Fruit fly (Drosophila melanogaster) whole organism, embryonic: ENCODE results near the gene CG9117.
A peak's percentile ranks its signal among the peaks of the same experiment; 100 is the strongest.

Source experiments
- CG12155 ChIP-seq: fragments of 200-800 bp; sonication (Bioruptor generic); optimal IDR thresholded peaks from 3 replicates; lab custom pipeline; 2016; ENCODE audit warnings: missing biosample characterization, missing genetic modification characterization
- CG12391 ChIP-seq: fragments of 200-800 bp; sonication (Bioruptor generic); optimal IDR thresholded peaks from 3 replicates; lab custom pipeline; 2018; ENCODE audit warnings: missing biosample characterization, mild to moderate bottlenecking, missing genetic modification characterization, moderate library complexity
- CG12744 ChIP-seq: fragments of 200-800 bp; sonication (Bioruptor generic); optimal IDR thresholded peaks from 2 replicates; lab custom pipeline; 2016; ENCODE audit warnings: missing biosample characterization, missing genetic modification characterization
- CG12769 ChIP-seq: fragments of 200-800 bp; sonication (Bioruptor generic); optimal IDR thresholded peaks from 2 replicates; lab custom pipeline; 2019; ENCODE audit warnings: missing biosample characterization, mild to moderate bottlenecking, missing genetic modification characterization, moderate library complexity
- CG13894 ChIP-seq: fragments of 200-800 bp; sonication (Bioruptor generic); optimal IDR thresholded peaks from 3 replicates; lab custom pipeline; 2018; ENCODE audit warnings: missing biosample characterization, mild to moderate bottlenecking, missing genetic modification characterization, moderate library complexity
- CG18262 ChIP-seq: fragments of 200-800 bp; optimal IDR thresholded peaks from 3 replicates; lab custom pipeline; 2019; ENCODE audit warnings: missing biosample characterization, mild to moderate bottlenecking, missing genetic modification characterization, moderate library complexity
- CG18764 ChIP-seq: fragments of 200-800 bp; sonication (Bioruptor generic); optimal IDR thresholded peaks from 3 replicates; lab custom pipeline; 2016; ENCODE audit warnings: missing biosample characterization, missing genetic modification characterization
- CG2202 ChIP-seq: fragments of 200-800 bp; sonication (Bioruptor generic); optimal IDR thresholded peaks from 2 replicates; lab custom pipeline; 2018; ENCODE audit warnings: missing biosample characterization, mild to moderate bottlenecking, missing genetic modification characterization
- CG2875 ChIP-seq: fragments of 200-800 bp; sonication (Bioruptor generic); optimal IDR thresholded peaks from 2 replicates; lab custom pipeline; 2017; ENCODE audit warnings: missing biosample characterization, mild to moderate bottlenecking, missing genetic modification characterization, missing genetic modification reagents
- CG3163 ChIP-seq: fragments of 200-800 bp; sonication (Bioruptor generic); optimal IDR thresholded peaks from 3 replicates; lab custom pipeline; 2016; ENCODE audit warnings: missing biosample characterization, missing genetic modification characterization
- CG3726 ChIP-seq: fragments of 200-800 bp; sonication (Bioruptor generic); IDR thresholded peaks from 3 replicates; pipeline ENCODE4, ENCODE4 v1.3.6; 2022; ENCODE audit warnings: missing biosample characterization, missing genetic modification characterization
- CG5953 ChIP-seq: fragments of 200-800 bp; sonication (Bioruptor generic); IDR thresholded peaks from 2 replicates; pipeline ENCODE4 v1.3.6; 2022; ENCODE audit warnings: missing biosample characterization, missing genetic modification characterization
- CG6765 ChIP-seq: fragments of 200-800 bp; sonication (Bioruptor generic); optimal IDR thresholded peaks from 3 replicates; lab custom pipeline; 2017; ENCODE audit warnings: missing biosample characterization, mild to moderate bottlenecking, missing genetic modification characterization
- CG7745 ChIP-seq: fragments of 200-800 bp; sonication (Bioruptor generic); optimal IDR thresholded peaks from 2 replicates; lab custom pipeline; 2018; ENCODE audit warnings: missing biosample characterization, mild to moderate bottlenecking, missing genetic modification characterization, moderate library complexity
- CG9817 ChIP-seq: fragments of 200-800 bp; sonication (Bioruptor generic); optimal IDR thresholded peaks from 2 replicates; lab custom pipeline; 2018; ENCODE audit warnings: missing biosample characterization, mild to moderate bottlenecking, missing genetic modification characterization, moderate library complexity
- CG9932 ChIP-seq: fragments of 200-800 bp; sonication (Bioruptor generic); IDR thresholded peaks from 2 replicates; pipeline ENCODE4 v1.3.6; 2022; ENCODE audit warnings: missing biosample characterization, missing genetic modification characterization
- Chrac-16 ChIP-seq: fragments of 200-800 bp; sonication (Bioruptor generic); optimal IDR thresholded peaks from 3 replicates; lab custom pipeline; 2016; ENCODE audit warnings: missing biosample characterization, missing genetic modification characterization
- Dad ChIP-seq: fragments of 200-800 bp; sonication (Bioruptor generic); optimal IDR thresholded peaks from 3 replicates; lab custom pipeline; 2016; ENCODE audit warnings: missing biosample characterization, missing genetic modification characterization
- Dip3 ChIP-seq: fragments of 200-800 bp; sonication (Bioruptor generic); optimal IDR thresholded peaks from 3 replicates; lab custom pipeline; 2016; ENCODE audit warnings: missing biosample characterization, missing genetic modification characterization
- HmgZ ChIP-seq: fragments of 200-800 bp; sonication (Bioruptor generic); optimal IDR thresholded peaks from 2 replicates; lab custom pipeline; 2018; ENCODE audit warnings: missing biosample characterization, mild to moderate bottlenecking, missing genetic modification characterization
- Hr39 ChIP-seq: fragments of >200 bp; optimal IDR thresholded peaks from 2 replicates; lab custom pipeline; 2017
- Hr51 ChIP-seq, 2 experiments: fragments of 200-800 bp; sonication (Bioruptor generic); optimal IDR thresholded peaks; 2 replicates in 1 of 2; 3 replicates in 1 of 2; lab custom pipeline; 2016 to 2018; ENCODE audit warnings: missing biosample characterization in 2 of 2, missing genetic modification characterization in 2 of 2, mild to moderate bottlenecking in 1 of 2, moderate library complexity in 1 of 2
- MBD-R2 ChIP-seq: fragments of 200-800 bp; sonication (Bioruptor generic); IDR thresholded peaks from 2 replicates; pipeline ENCODE4 v1.3.6; 2022; ENCODE audit warnings: missing biosample characterization, missing genetic modification characterization
- Med ChIP-seq: fragments of 200-800 bp; sonication (Bioruptor generic); peaks from one replicate; lab custom pipeline; 2016; ENCODE audit warnings: missing biosample characterization, missing genetic modification characterization, mild to moderate bottlenecking, inconsistent platforms, moderate library complexity
- Opbp ChIP-seq: fragments of 200-800 bp; sonication (Bioruptor generic); IDR thresholded peaks from 3 replicates; pipeline ENCODE4 v1.3.6; 2022; ENCODE audit warnings: missing biosample characterization, missing genetic modification characterization; ENCODE audit not compliant: partially characterized antibody
- Optix ChIP-seq: fragments of 200-800 bp; sonication (Bioruptor generic); IDR thresholded peaks from 3 replicates; pipeline ENCODE4 v1.3.6; 2022; ENCODE audit warnings: missing biosample characterization, missing genetic modification characterization
- Six4 ChIP-seq: fragments of 200-800 bp; sonication (Bioruptor generic); optimal IDR thresholded peaks from 2 replicates; lab custom pipeline; 2016; ENCODE audit warnings: missing biosample characterization, missing genetic modification characterization
- Ssrp ChIP-seq: fragments of 200-800 bp; sonication (Bioruptor generic); optimal IDR thresholded peaks from 2 replicates; lab custom pipeline; 2018; ENCODE audit warnings: missing biosample characterization, mild to moderate bottlenecking, missing genetic modification characterization, moderate library complexity
- abd-A ChIP-seq: fragments of 200-800 bp; sonication (Bioruptor generic); optimal IDR thresholded peaks from 3 replicates; lab custom pipeline; 2019; ENCODE audit warnings: missing biosample characterization, mild to moderate bottlenecking, missing genetic modification characterization, moderate library complexity
- ato ChIP-seq: fragments of 200-800 bp; sonication (Bioruptor generic); IDR thresholded peaks from 2 replicates; pipeline ENCODE4 v1.3.6; 2022; ENCODE audit warnings: missing biosample characterization, missing genetic modification characterization; ENCODE audit not compliant: partially characterized antibody
- crp ChIP-seq, 2 experiments: fragments of 200-800 bp; sonication (Bioruptor generic); optimal IDR thresholded peaks; 2 replicates in 1 of 2; 3 replicates in 1 of 2; lab custom pipeline; 2017; ENCODE audit warnings: missing biosample characterization in 2 of 2, missing genetic modification characterization in 2 of 2, mild to moderate bottlenecking in 1 of 2, moderate library complexity in 1 of 2
- da ChIP-seq: fragments of 200-800 bp; sonication (Bioruptor generic); optimal IDR thresholded peaks from 2 replicates; lab custom pipeline; 2016; ENCODE audit warnings: missing biosample characterization, missing genetic modification characterization
- dimm ChIP-seq: fragments of 200-800 bp; sonication (Bioruptor generic); IDR thresholded peaks from 2 replicates; pipeline ENCODE4 v1.3.6; 2022; ENCODE audit warnings: missing biosample characterization, missing genetic modification characterization
- ftz-f1 ChIP-seq: fragments of 200-800 bp; sonication (Bioruptor generic); optimal IDR thresholded peaks from 2 replicates; lab custom pipeline; 2016; ENCODE audit warnings: missing biosample characterization, missing genetic modification characterization
- fu2 ChIP-seq: fragments of 200-800 bp; sonication (Bioruptor generic); optimal IDR thresholded peaks from 2 replicates; lab custom pipeline; 2016; ENCODE audit warnings: missing biosample characterization, missing genetic modification characterization
- gcm ChIP-seq: fragments of 200-800 bp; sonication (Bioruptor generic); optimal IDR thresholded peaks from 2 replicates; lab custom pipeline; 2019; ENCODE audit warnings: missing biosample characterization, mild to moderate bottlenecking, missing genetic modification characterization, moderate library complexity
- h ChIP-seq: fragments of >200 bp; optimal IDR thresholded peaks from 2 replicates; lab custom pipeline; 2017
- ind ChIP-seq: fragments of 200-800 bp; sonication (Bioruptor generic); optimal IDR thresholded peaks from 3 replicates; lab custom pipeline; 2016; ENCODE audit warnings: missing biosample characterization, missing genetic modification characterization
- jumu ChIP-seq: fragments of 200-800 bp; sonication (Bioruptor generic); optimal IDR thresholded peaks from 3 replicates; lab custom pipeline; 2016; ENCODE audit warnings: missing biosample characterization, missing genetic modification characterization
- lola ChIP-seq, 3 experiments: fragments of >200 bp in 2 of 3; fragments of 200-800 bp in 1 of 3; sonication (Bioruptor generic) in 1 of 3; optimal IDR thresholded peaks; 2 replicates each; lab custom pipeline; 2017 to 2019; ENCODE audit warnings: missing biosample characterization in 3 of 3, missing genetic modification characterization in 3 of 3, mild to moderate bottlenecking in 1 of 3, moderate library complexity in 1 of 3
- nom ChIP-seq: fragments of 200-800 bp; sonication (Bioruptor generic); optimal IDR thresholded peaks from 2 replicates; lab custom pipeline; 2017; ENCODE audit warnings: missing biosample characterization, missing genetic modification characterization, mild to moderate bottlenecking, moderate library complexity, missing genetic modification reagents
- odd ChIP-seq: fragments of 200-800 bp; sonication (Bioruptor generic); optimal IDR thresholded peaks from 2 replicates; lab custom pipeline; 2017; ENCODE audit warnings: missing biosample characterization, mild to moderate bottlenecking, missing genetic modification characterization
- org-1 ChIP-seq: fragments of 200-800 bp; sonication (Bioruptor generic); optimal IDR thresholded peaks from 2 replicates; lab custom pipeline; 2017; ENCODE audit warnings: missing biosample characterization, missing genetic modification characterization
- scrt ChIP-seq: fragments of 200-800 bp; sonication (Bioruptor generic); optimal IDR thresholded peaks from 2 replicates; lab custom pipeline; 2018; ENCODE audit warnings: missing biosample characterization, mild to moderate bottlenecking, missing genetic modification characterization, moderate library complexity
- sens ChIP-seq: fragments of 200-800 bp; sonication (Bioruptor generic); peaks from one replicate; lab custom pipeline; 2016; ENCODE audit warnings: missing biosample characterization, missing genetic modification characterization
- sens-2 ChIP-seq: fragments of 200-800 bp; sonication (Bioruptor generic); IDR thresholded peaks from 2 replicates; pipeline ENCODE4 v1.3.6; 2022; ENCODE audit warnings: missing biosample characterization, missing genetic modification characterization
- sob ChIP-seq: fragments of 200-800 bp; sonication (Bioruptor generic); IDR thresholded peaks from 2 replicates; pipeline ENCODE4 v1.3.6; 2022; ENCODE audit warnings: missing biosample characterization, missing genetic modification characterization
- sqz ChIP-seq: fragments of 200-800 bp; sonication (Bioruptor generic); optimal IDR thresholded peaks from 3 replicates; lab custom pipeline; 2018; ENCODE audit warnings: missing biosample characterization, mild to moderate bottlenecking, missing genetic modification characterization
- toy ChIP-seq: fragments of 200-800 bp; sonication (Bioruptor generic); IDR thresholded peaks from 2 replicates; pipeline ENCODE4 v1.3.6; 2022; ENCODE audit warnings: missing biosample characterization, missing genetic modification characterization
- trem ChIP-seq: fragments of 200-800 bp; optimal IDR thresholded peaks from 3 replicates; lab custom pipeline; 2019; ENCODE audit warnings: missing biosample characterization, mild to moderate bottlenecking, missing genetic modification characterization, moderate library complexity
- zen ChIP-seq: fragments of 200-800 bp; sonication (Bioruptor generic); optimal IDR thresholded peaks from 3 replicates; lab custom pipeline; 2018; ENCODE audit warnings: missing biosample characterization, mild to moderate bottlenecking, missing genetic modification characterization, moderate library complexity

The CG9117 gene

dm6 chr2L:6051212-6051621 is 13.5 kb upstream of the CG9117 start (continued):
- TF ChIP-seq sens = peak; percentile 99
- TF ChIP-seq ind (GFP tag; lab: Kevin White, UChicago) = peak; percentile 90
- TF ChIP-seq CG9932 (GFP tag; lab: Robert Waterston, UW) = peak; percentile 87
- TF ChIP-seq dimm (GFP tag; lab: Robert Waterston, UW) = peak; percentile 81
- peak; percentile 96 for TF ChIP-seq CG6765
- peak; percentile 100 for TF ChIP-seq Med
- TF ChIP-seq Six4 (GFP tag; lab: Kevin White, UChicago) = peak; percentile 93
- no peak for TF ChIP-seq Opbp (GFP tag; lab: Robert Waterston, UW)
- TF ChIP-seq jumu (GFP tag; lab: Kevin White, UChicago) = peak; percentile 94
- TF ChIP-seq CG18764 (GFP tag; lab: Kevin White, UChicago) = peak; percentile 85
- TF ChIP-seq CG3163 = peak; percentile 81
- peak; percentile 95 for TF ChIP-seq CG2202 (tag; lab: Kevin White, UChicago)
- peak in 1 of 2 experiments; percentile 62 for TF ChIP-seq crp (GFP tag; optimal IDR thresholded peaks at IDR 0.05; lab: Kevin White, UChicago)
- no peak for TF ChIP-seq ato
- TF ChIP-seq CG12155 = peak; percentile 89
- peak; percentile 98 for TF ChIP-seq HmgZ (tag; lab: Kevin White, UChicago)
- peak; percentile 95 for TF ChIP-seq sens-2 (GFP tag; lab: Robert Waterston, UW)
- TF ChIP-seq CG9817 (tag; lab: Kevin White, UChicago) = peak; percentile 94
- TF ChIP-seq scrt (GFP tag; lab: Kevin White, UChicago) = peak; percentile 96
- TF ChIP-seq CG18262 = peak; percentile 97
- peak; percentile 76; the same call in 1 of the 2 replicates for TF ChIP-seq toy (GFP tag; lab: Robert Waterston, UW)
- peak; percentile 88 for TF ChIP-seq Chrac-16 (GFP tag; lab: Kevin White, UChicago)
- peak in 1 of 3 experiments; percentile 95 for TF ChIP-seq lola (GFP tag; optimal IDR thresholded peaks at IDR 0.05; lab: Kevin White, UChicago)
- TF ChIP-seq CG12769 = no peak
- peak; percentile 93 for TF ChIP-seq nom (GFP tag; lab: Kevin White, UChicago)
- TF ChIP-seq CG3726 (GFP tag; lab: Robert Waterston, UW) = peak; percentile 84; the same call in 2 of the 3 replicates
- TF ChIP-seq h (lab: Kevin White, UChicago) = no peak
- peak; percentile 90 for TF ChIP-seq CG5953 (GFP tag; lab: Robert Waterston, UW)
- TF ChIP-seq CG12391 = peak; percentile 98
- peak; percentile 96 for TF ChIP-seq org-1 (GFP tag; lab: Kevin White, UChicago)
- peak; percentile 97 for TF ChIP-seq gcm (GFP tag; lab: Kevin White, UChicago)
- peak; percentile 86 for TF ChIP-seq da
- peak; percentile 97 for TF ChIP-seq Dad
- TF ChIP-seq CG7745 (tag; lab: Kevin White, UChicago) = peak; percentile 40
- TF ChIP-seq odd = peak; percentile 97
- TF ChIP-seq fu2 = peak; percentile 79
- TF ChIP-seq zen (tag; lab: Kevin White, UChicago) = peak; percentile 88
- TF ChIP-seq CG2875 (GFP tag; lab: Kevin White, UChicago) = peak; percentile 92
- TF ChIP-seq sob = peak; percentile 96
- TF ChIP-seq CG13894 (tag; lab: Kevin White, UChicago) = peak; percentile 97
- peak; percentile 86 for TF ChIP-seq MBD-R2
- peak; percentile 91 for TF ChIP-seq Optix (GFP tag; lab: Robert Waterston, UW)
- TF ChIP-seq Ssrp = peak; percentile 91
- TF ChIP-seq abd-A (tag; lab: Kevin White, UChicago) = no peak
- peak; percentile 93 for TF ChIP-seq CG12744 (GFP tag; lab: Kevin White, UChicago)
- peak; percentile 90 to 98 for TF ChIP-seq Hr51 (GFP tag; optimal IDR thresholded peaks at IDR 0.05; lab: Kevin White, UChicago)
- TF ChIP-seq Hr39 (lab: Kevin White, UChicago) = no peak
- peak; percentile 79 for TF ChIP-seq ftz-f1 (GFP tag; lab: Kevin White, UChicago)
- TF ChIP-seq sqz (GFP tag; lab: Kevin White, UChicago) = no peak
- TF ChIP-seq trem = peak; percentile 93
- TF ChIP-seq Dip3 (GFP tag; lab: Kevin White, UChicago) = peak; percentile 92
